Fruit fly (Drosophila melanogaster) whole organism, embryonic: ENCODE data around the gene CG11596.

Experiments used
- Ada2b ChIP-seq: fragments of 200-800 bp; sonication (Bioruptor generic); IDR thresholded peaks from 2 replicates; pipeline ENCODE4 v1.3.6; 2022; ENCODE audit warnings: missing biosample characterization, missing genetic modification characterization
- Atf6 ChIP-seq: fragments of 200-800 bp; sonication (Bioruptor generic); IDR thresholded peaks from 2 replicates; pipeline ENCODE4 v1.3.6; 2022; ENCODE audit warnings: missing biosample characterization, missing genetic modification characterization
- Bgb ChIP-seq: fragments of 200-800 bp; sonication (Bioruptor generic); IDR thresholded peaks from 2 replicates; pipeline ENCODE4 v1.3.6; 2022; ENCODE audit warnings: missing biosample characterization, missing genetic modification characterization; ENCODE audit not compliant: partially characterized antibody
- CG10565 ChIP-seq: fragments of 200-800 bp; sonication (Bioruptor generic); optimal IDR thresholded peaks from 3 replicates; lab custom pipeline; 2016; ENCODE audit warnings: missing biosample characterization, mild to moderate bottlenecking, missing genetic modification characterization
- CG11504 ChIP-seq: fragments of 200-800 bp; sonication (Bioruptor generic); optimal IDR thresholded peaks from 3 replicates; lab custom pipeline; 2019; ENCODE audit warnings: missing biosample characterization, mild to moderate bottlenecking, missing genetic modification characterization, moderate library complexity
- CG12659 ChIP-seq: fragments of 200-800 bp; sonication (Bioruptor generic); optimal IDR thresholded peaks from 3 replicates; lab custom pipeline; 2017; ENCODE audit warnings: mild to moderate bottlenecking, missing biosample characterization, missing genetic modification reagents, missing genetic modification characterization
- CG14441 ChIP-seq: fragments of 200-800 bp; sonication (Bioruptor generic); IDR thresholded peaks from 2 replicates; pipeline ENCODE4 v1.3.6; 2022; ENCODE audit warnings: missing biosample characterization, missing genetic modification characterization
- CG15514 ChIP-seq: fragments of 200-800 bp; sonication (Bioruptor generic); optimal IDR thresholded peaks from 3 replicates; lab custom pipeline; 2017; ENCODE audit warnings: missing biosample characterization, missing genetic modification characterization, mild to moderate bottlenecking, moderate library complexity, missing genetic modification reagents
- CG17385 ChIP-seq: fragments of 200-800 bp; sonication (Bioruptor generic); optimal IDR thresholded peaks from 3 replicates; lab custom pipeline; 2018; ENCODE audit warnings: missing biosample characterization, mild to moderate bottlenecking, missing genetic modification characterization
- CG2120 ChIP-seq: fragments of 200-800 bp; sonication (Bioruptor generic); optimal IDR thresholded peaks from 3 replicates; lab custom pipeline; 2016; ENCODE audit warnings: missing biosample characterization, missing genetic modification characterization
- CG2129 ChIP-seq: fragments of 200-800 bp; sonication (Bioruptor generic); IDR thresholded peaks from 2 replicates; pipeline ENCODE4 v1.3.6; 2022; ENCODE audit warnings: missing biosample characterization, missing genetic modification characterization; ENCODE audit not compliant: partially characterized antibody
- CG2199 ChIP-seq: fragments of 200-800 bp; sonication (Bioruptor generic); IDR thresholded peaks from 3 replicates; pipeline ENCODE4 v1.3.6; 2022; ENCODE audit warnings: missing biosample characterization, missing genetic modification characterization
- CG3281 ChIP-seq: fragments of 200-800 bp; sonication (Bioruptor generic); optimal IDR thresholded peaks from 3 replicates; lab custom pipeline; 2017; ENCODE audit warnings: missing biosample characterization, mild to moderate bottlenecking, missing genetic modification characterization
- CG42726 ChIP-seq: fragments of 200-800 bp; sonication (Bioruptor generic); IDR thresholded peaks from 2 replicates; pipeline ENCODE4 v1.3.6; 2022; ENCODE audit warnings: missing biosample characterization, missing genetic modification characterization; ENCODE audit not compliant: partially characterized antibody
- CG4424 ChIP-seq: fragments of 200-800 bp; sonication (Bioruptor generic); optimal IDR thresholded peaks from 3 replicates; lab custom pipeline; 2016; ENCODE audit warnings: missing biosample characterization, missing genetic modification characterization
- CG6175 ChIP-seq: fragments of 200-800 bp; sonication (Bioruptor generic); IDR thresholded peaks from 3 replicates; pipeline ENCODE4 v1.3.6; 2022; ENCODE audit warnings: missing biosample characterization, missing genetic modification characterization
- CG6254 ChIP-seq: fragments of 200-800 bp; sonication (Bioruptor generic); optimal IDR thresholded peaks from 3 replicates; lab custom pipeline; 2017; ENCODE audit warnings: mild to moderate bottlenecking, missing biosample characterization, missing genetic modification reagents, missing genetic modification characterization
- CG9609 ChIP-seq: fragments of 200-800 bp; sonication (Bioruptor generic); optimal IDR thresholded peaks from 3 replicates; lab custom pipeline; 2016; ENCODE audit warnings: missing biosample characterization, missing genetic modification characterization
- CG9797 ChIP-seq: fragments of 200-800 bp; sonication (Bioruptor generic); optimal IDR thresholded peaks from 3 replicates; lab custom pipeline; 2018; ENCODE audit warnings: missing biosample characterization, mild to moderate bottlenecking, missing genetic modification characterization
- CG9876 ChIP-seq: fragments of 200-800 bp; sonication (Bioruptor generic); optimal IDR thresholded peaks from 2 replicates; lab custom pipeline; 2016; ENCODE audit warnings: missing biosample characterization, missing genetic modification characterization
- CkIIα-i1 ChIP-seq: fragments of 200-800 bp; sonication (Bioruptor generic); IDR thresholded peaks from 2 replicates; pipeline ENCODE4 v1.3.6; 2022; ENCODE audit warnings: missing biosample characterization, missing genetic modification characterization
- Doc3 ChIP-seq: fragments of 200-800 bp; sonication (Bioruptor generic); IDR thresholded peaks from 3 replicates; pipeline ENCODE4 v1.3.6; 2022; ENCODE audit warnings: missing biosample characterization, missing genetic modification characterization; ENCODE audit not compliant: partially characterized antibody
- Drgx ChIP-seq: fragments of 200-800 bp; sonication (Bioruptor generic); IDR thresholded peaks from 2 replicates; pipeline ENCODE4 v1.3.6; 2022; ENCODE audit warnings: missing biosample characterization, missing genetic modification characterization
- HLH3B ChIP-seq: fragments of 200-800 bp; sonication (Bioruptor generic); IDR thresholded peaks from 2 replicates; pipeline ENCODE4 v1.3.6; 2022; ENCODE audit warnings: missing biosample characterization, missing genetic modification characterization
- HLH4C ChIP-seq: fragments of 200-800 bp; sonication (Bioruptor generic); IDR thresholded peaks from 3 replicates; pipeline ENCODE4 v1.3.6; 2022; ENCODE audit warnings: missing biosample characterization, missing genetic modification characterization; ENCODE audit not compliant: partially characterized antibody
- HmgZ ChIP-seq: fragments of 200-800 bp; sonication (Bioruptor generic); optimal IDR thresholded peaks from 2 replicates; lab custom pipeline; 2018; ENCODE audit warnings: missing biosample characterization, mild to moderate bottlenecking, missing genetic modification characterization
- Hmr ChIP-seq: fragments of 200-800 bp; sonication (Bioruptor generic); optimal IDR thresholded peaks from 3 replicates; lab custom pipeline; 2017; ENCODE audit warnings: mild to moderate bottlenecking, missing biosample characterization, missing genetic modification reagents, missing genetic modification characterization
- Lpt ChIP-seq: fragments of >200 bp; optimal IDR thresholded peaks from 2 replicates; lab custom pipeline; 2018; ENCODE audit warnings: missing biosample characterization, missing genetic modification characterization
- Meics ChIP-seq: fragments of 200-800 bp; sonication (Bioruptor generic); optimal IDR thresholded peaks from 2 replicates; lab custom pipeline; 2017; ENCODE audit warnings: missing biosample characterization, mild to moderate bottlenecking, missing genetic modification characterization
- Sox102F ChIP-seq: fragments of 200-800 bp; sonication (Bioruptor generic); optimal IDR thresholded peaks from 2 replicates; lab custom pipeline; 2018; ENCODE audit warnings: missing biosample characterization, mild to moderate bottlenecking, missing genetic modification characterization, moderate library complexity
- Sry-β ChIP-seq: fragments of 200-800 bp; sonication (Bioruptor generic); optimal IDR thresholded peaks from 2 replicates; lab custom pipeline; 2018; ENCODE audit warnings: missing biosample characterization, mild to moderate bottlenecking, missing genetic modification characterization, moderate library complexity
- abd-A ChIP-seq: fragments of 200-800 bp; sonication (Bioruptor generic); optimal IDR thresholded peaks from 3 replicates; lab custom pipeline; 2019; ENCODE audit warnings: missing biosample characterization, mild to moderate bottlenecking, missing genetic modification characterization, moderate library complexity
- chm ChIP-seq: fragments of 200-800 bp; sonication (Bioruptor generic); IDR thresholded peaks from 2 replicates; pipeline ENCODE4 v1.3.6; 2022; ENCODE audit warnings: missing biosample characterization, missing genetic modification characterization
- crp ChIP-seq, 2 experiments: fragments of 200-800 bp; sonication (Bioruptor generic); optimal IDR thresholded peaks; 2 replicates in 1 of 2; 3 replicates in 1 of 2; lab custom pipeline; 2017; ENCODE audit warnings: missing biosample characterization in 2 of 2, missing genetic modification characterization in 2 of 2, mild to moderate bottlenecking in 1 of 2, moderate library complexity in 1 of 2
- dati ChIP-seq: fragments of 200-800 bp; sonication (Bioruptor generic); IDR thresholded peaks from 2 replicates; pipeline ENCODE4 v1.3.6; 2022; ENCODE audit warnings: missing biosample characterization, missing genetic modification characterization
- esg ChIP-seq: fragments of 200-800 bp; sonication (Bioruptor generic); conservative IDR thresholded peaks from 2 replicates; pipeline ENCODE4 v1.3.6; 2022; ENCODE audit warnings: missing biosample characterization, missing genetic modification characterization
- grau ChIP-seq: fragments of 200-800 bp; optimal IDR thresholded peaks from 3 replicates; lab custom pipeline; 2019; ENCODE audit warnings: missing biosample characterization, mild to moderate bottlenecking, missing genetic modification characterization, moderate library complexity
- insv ChIP-seq, 2 experiments: fragments of 200-800 bp; sonication (Bioruptor generic); optimal IDR thresholded peaks; 3 replicates each; lab custom pipeline; 2016 to 2018; ENCODE audit warnings: missing biosample characterization in 2 of 2, missing genetic modification characterization in 2 of 2
- inv ChIP-seq: fragments of 200-800 bp; sonication (Bioruptor generic); IDR thresholded peaks from 2 replicates; pipeline ENCODE4 v1.3.6; 2022; ENCODE audit warnings: missing biosample characterization, missing genetic modification characterization; ENCODE audit not compliant: partially characterized antibody
- kah ChIP-seq: fragments of 200-800 bp; sonication (Bioruptor generic); optimal IDR thresholded peaks from 2 replicates; lab custom pipeline; 2018; ENCODE audit warnings: missing biosample characterization, mild to moderate bottlenecking, missing genetic modification characterization
- kay ChIP-seq: fragments of 200-800 bp; sonication (Bioruptor generic); optimal IDR thresholded peaks from 2 replicates; lab custom pipeline; 2016; ENCODE audit warnings: missing biosample characterization, missing genetic modification characterization
- ken ChIP-seq: fragments of 200-800 bp; sonication (Bioruptor generic); IDR thresholded peaks from 3 replicates; pipeline ENCODE4 v1.3.6; 2022; ENCODE audit warnings: missing biosample characterization, missing genetic modification characterization
- oc ChIP-seq: fragments of 200-800 bp; sonication (Bioruptor generic); optimal IDR thresholded peaks from 2 replicates; lab custom pipeline; 2018; ENCODE audit warnings: missing biosample characterization, mild to moderate bottlenecking, missing genetic modification characterization, moderate library complexity
- sisA ChIP-seq: fragments of 200-800 bp; sonication (Bioruptor generic); IDR thresholded peaks from 2 replicates; pipeline ENCODE4 v1.3.6; 2022; ENCODE audit warnings: missing biosample characterization, missing genetic modification characterization
- stwl ChIP-seq: fragments of 200-800 bp; sonication (Bioruptor generic); optimal IDR thresholded peaks from 3 replicates; lab custom pipeline; 2018; ENCODE audit warnings: missing biosample characterization, mild to moderate bottlenecking, missing genetic modification characterization, moderate library complexity
- vnd ChIP-seq: fragments of 200-800 bp; sonication (Bioruptor generic); IDR thresholded peaks from 3 replicates; pipeline ENCODE4 v1.3.6; 2022; ENCODE audit warnings: missing biosample characterization, missing genetic modification characterization; ENCODE audit not compliant: partially characterized antibody
- wdn ChIP-seq: fragments of 200-800 bp; sonication (Bioruptor generic); IDR thresholded peaks from 2 replicates; pipeline ENCODE4 v1.3.6; 2022; ENCODE audit warnings: missing biosample characterization, missing genetic modification characterization
- wor ChIP-seq: fragments of 200-800 bp; sonication (Bioruptor generic); IDR thresholded peaks from 2 replicates; pipeline ENCODE4 v1.3.6; 2022; ENCODE audit warnings: missing biosample characterization, missing genetic modification characterization
- yki ChIP-seq: fragments of >200 bp; optimal IDR thresholded peaks from 3 replicates; lab custom pipeline; 2018

The CG11596 gene

dm6 chrX:1968581-1969258 is 41.2 kb downstream of the CG11596 start (continued):
- TF ChIP-seq HLH3B (GFP tag; lab: Robert Waterston, UW) = peak; percentile 61; the same call in 1 of the 2 replicates
- TF ChIP-seq CG42726 (GFP tag; lab: Robert Waterston, UW) = no peak
- no peak for TF ChIP-seq Sry-β
- peak; percentile 46 for TF ChIP-seq CG12659 (GFP tag; lab: Kevin White, UChicago)
- TF ChIP-seq CG9876 = peak; percentile 3
- peak; percentile 80 for TF ChIP-seq Sox102F (GFP tag; lab: Kevin White, UChicago)
- no peak for TF ChIP-seq CG15514 (GFP tag; lab: Kevin White, UChicago)
- peak; percentile 2 for TF ChIP-seq Hmr
- TF ChIP-seq crp (GFP tag; optimal IDR thresholded peaks at IDR 0.05; lab: Kevin White, UChicago) = peak in 1 of 2 experiments; percentile 26
- TF ChIP-seq inv (GFP tag; lab: Robert Waterston, UW) = no peak
- TF ChIP-seq Bgb (GFP tag; lab: Robert Waterston, UW) = no peak
- peak; percentile 62 for TF ChIP-seq esg
- TF ChIP-seq CG2199 = no peak
- TF ChIP-seq Doc3 (GFP tag; lab: Robert Waterston, UW) = no peak
- TF ChIP-seq stwl = no peak
- TF ChIP-seq kay (GFP tag; lab: Kevin White, UChicago) = peak; percentile 41
- peak; percentile 70 for TF ChIP-seq sisA (GFP tag; lab: Robert Waterston, UW)
- peak; percentile 55 for TF ChIP-seq oc (tag; lab: Kevin White, UChicago)
- no peak for TF ChIP-seq yki (lab: Kevin White, UChicago)
- no peak for TF ChIP-seq dati (GFP tag; lab: Robert Waterston, UW)
- peak; percentile 57 for TF ChIP-seq grau (tag; lab: Kevin White, UChicago)
- no peak for TF ChIP-seq Atf6 (GFP tag; lab: Robert Waterston, UW)
- no peak for TF ChIP-seq CG3281 (GFP tag; lab: Kevin White, UChicago)
- TF ChIP-seq CG4424 = peak; percentile 65
- peak; percentile 49 for TF ChIP-seq CG6254 (GFP tag; lab: Kevin White, UChicago)
- TF ChIP-seq Meics (GFP tag; lab: Kevin White, UChicago) = no peak
- TF ChIP-seq CG10565 (GFP tag; lab: Kevin White, UChicago) = no peak
- TF ChIP-seq CG9609 (GFP tag; lab: Kevin White, UChicago) = peak; percentile 38
- TF ChIP-seq HLH4C (GFP tag; lab: Robert Waterston, UW) = no peak
- peak; percentile 63; the same call in 1 of the 3 replicates for TF ChIP-seq ken
- peak; percentile 5 for TF ChIP-seq HmgZ
- peak; percentile 65 for TF ChIP-seq CG17385 (GFP tag; lab: Kevin White, UChicago)
- TF ChIP-seq abd-A (tag; lab: Kevin White, UChicago) = peak; percentile 7
- TF ChIP-seq CG14441 = peak; percentile 29; the same call in 1 of the 2 replicates
- TF ChIP-seq CG9797 = no peak
- no peak for TF ChIP-seq wdn (GFP tag; lab: Robert Waterston, UW)
- no peak for TF ChIP-seq insv (GFP tag; optimal IDR thresholded peaks at IDR 0.05; lab: Kevin White, UChicago)
- peak; percentile 91 for TF ChIP-seq Drgx (GFP tag; lab: Robert Waterston, UW)
- TF ChIP-seq Ada2b = no peak
- no peak for TF ChIP-seq vnd (GFP tag; lab: Robert Waterston, UW)
- TF ChIP-seq wor (GFP tag; lab: Robert Waterston, UW) = peak; percentile 65
- TF ChIP-seq CG2120 (GFP tag; lab: Kevin White, UChicago) = no peak
- no peak for TF ChIP-seq chm (GFP tag; lab: Robert Waterston, UW)
- peak; percentile 83 for TF ChIP-seq CG11504 (tag; lab: Kevin White, UChicago)
- TF ChIP-seq CG6175 (GFP tag; lab: Robert Waterston, UW) = no peak
- TF ChIP-seq Lpt (GFP tag; lab: Kevin White, UChicago) = no peak
- TF ChIP-seq kah (GFP tag; lab: Kevin White, UChicago) = peak; percentile 65
- TF ChIP-seq CkIIα-i1 (GFP tag; lab: Robert Waterston, UW) = no peak
- no peak for TF ChIP-seq CG2129 (GFP tag; lab: Robert Waterston, UW)
